Worm (Caenorhabditis elegans) whole organism, L2 larva: ENCODE measurements around the gene F59E12.1.

Experiments
- ZK546.5 ChIP-seq: sonication (generic microtip); optimal IDR thresholded peaks from 2 replicates; lab custom pipeline; 2017; ENCODE audit warnings: missing biosample characterization, missing genetic modification characterization
- elt-3 ChIP-seq: sonication (generic microtip); optimal IDR thresholded peaks from 2 replicates; lab custom pipeline; 2017; ENCODE audit warnings: missing biosample characterization, missing genetic modification characterization
- lsy-2 ChIP-seq, 2 experiments: fragments of 150-350 bp in 1 of 2; sonication (generic microtip) in 1 of 2; optimal IDR thresholded peaks; 2 replicates each; lab custom pipeline; 2014 to 2017; ENCODE audit warnings: missing biosample characterization in 2 of 2, missing genetic modification characterization in 2 of 2
- skn-1 ChIP-seq: sonication (generic microtip); optimal IDR thresholded peaks from 2 replicates; lab custom pipeline; 2017; ENCODE audit warnings: missing biosample characterization, missing genetic modification characterization
- snpc-4 ChIP-seq: fragments of 150-350 bp; optimal IDR thresholded peaks from 2 replicates; lab custom pipeline; 2014; ENCODE audit warnings: missing biosample characterization, missing genetic modification characterization
- zag-1 ChIP-seq: fragments of 150-350 bp; optimal IDR thresholded peaks from 2 replicates; lab custom pipeline; 2014; ENCODE audit warnings: missing biosample characterization, missing genetic modification characterization
- ztf-11 ChIP-seq: sonication (generic microtip); optimal IDR thresholded peaks from 2 replicates; lab custom pipeline; 2017; ENCODE audit warnings: missing biosample characterization, missing genetic modification characterization

- TF ChIP-seq snpc-4 (tag; lab: Kevin White, UChicago) (no peak), elt-3 (tag; lab: Kevin White, UChicago) (no peak), zag-1 (tag; lab: Kevin White, UChicago) (no peak), ZK546.5 (tag; lab: Kevin White, UChicago) (no peak), lsy-2 (tag; optimal IDR thresholded peaks at IDR 0.05; lab: Kevin White, UChicago) (no peak), ztf-11 (tag; lab: Kevin White, UChicago) (no peak), skn-1 (no peak)
These were observed 39.6 kb downstream of the F59E12.1 start, which contains the start of gene C25H3.3 for ce11 chrII:5693893-5694292.
